Fruit fly (Drosophila melanogaster): ENCODE measurements around the gene CG3061.

The CG3061 gene

DNA sequence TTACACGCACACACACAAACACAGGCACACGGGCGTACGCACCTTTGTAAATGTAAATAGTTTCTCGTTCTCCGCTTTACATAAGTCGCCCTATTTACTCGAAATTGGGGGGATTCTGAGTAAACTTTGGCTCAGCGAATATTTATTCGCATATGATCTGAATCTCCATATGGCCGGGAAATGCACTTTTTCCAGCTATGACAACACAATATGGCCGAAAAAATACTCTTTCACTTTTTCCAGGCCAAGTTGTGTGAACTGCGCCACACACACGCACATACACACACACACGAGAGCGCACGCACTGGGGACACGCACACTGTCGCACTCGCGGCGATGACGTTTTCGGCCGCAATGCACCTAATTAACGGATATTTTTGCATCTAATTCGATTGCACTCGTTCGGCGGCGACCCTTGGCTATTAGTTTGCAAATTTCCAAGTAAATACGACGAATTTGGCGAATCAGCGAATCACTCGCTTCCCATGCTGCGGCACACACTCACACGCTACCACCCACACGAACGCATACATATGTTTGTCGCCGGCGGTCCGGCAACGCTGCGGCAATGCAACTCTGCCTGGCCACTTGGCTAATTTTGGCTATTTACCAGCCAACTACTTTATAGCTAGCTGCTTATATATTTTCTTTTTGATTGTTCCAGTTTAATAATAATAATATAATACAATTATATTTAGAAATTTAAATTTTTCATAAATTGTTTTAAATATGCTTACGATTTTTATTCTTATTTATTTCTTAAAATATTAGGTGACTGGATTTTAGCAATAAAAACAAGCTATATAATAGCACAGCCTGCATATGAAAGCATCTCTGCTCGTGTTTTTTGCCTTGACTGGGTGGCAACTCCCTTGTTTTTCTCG is at the start of gene CG3061, which contains the start of gene rdx (continued):
- TF ChIP-seq CoRest (tag; optimal IDR thresholded peaks at IDR 0.05): peak; percentile 86
- no peak for TF ChIP-seq CG3726 (GFP tag; IDR thresholded peaks at IDR 0.05)
- no peak for TF ChIP-seq CG11085 (GFP tag; IDR thresholded peaks at IDR 0.05)
- peak; percentile 31 for TF ChIP-seq CG30431 (GFP tag; optimal IDR thresholded peaks at IDR 0.05)
- TF ChIP-seq Hmr (GFP tag; optimal IDR thresholded peaks at IDR 0.05): peak; percentile 62
- TF ChIP-seq fd64A (GFP tag; optimal IDR thresholded peaks at IDR 0.05): no peak
- no peak for TF ChIP-seq al (GFP tag; IDR thresholded peaks at IDR 0.05)
- peak; percentile 19; the same call in 1 of the 2 replicates for TF ChIP-seq CG6689 (GFP tag; IDR thresholded peaks at IDR 0.05)
- peak; percentile 74 for TF ChIP-seq phol (tag; optimal IDR thresholded peaks at IDR 0.05)
- TF ChIP-seq CrebB (tag; optimal IDR thresholded peaks at IDR 0.05): no peak
- TF ChIP-seq D (optimal IDR thresholded peaks at IDR 0.05): no peak
- TF ChIP-seq D (GFP tag; optimal IDR thresholded peaks at IDR 0.05): peak; percentile 76
- peak; percentile 88 for TF ChIP-seq CG17361 (GFP tag; IDR thresholded peaks at IDR 0.05)
- no peak for TF ChIP-seq Dll (GFP tag; IDR thresholded peaks at IDR 0.05; ENCODE audit: partially characterized antibody)
- no peak for TF ChIP-seq ash1 (GFP tag; optimal IDR thresholded peaks at IDR 0.05)
- no peak for TF ChIP-seq nau (GFP tag; optimal IDR thresholded peaks at IDR 0.05)
- no peak for TF ChIP-seq ap (GFP tag; IDR thresholded peaks at IDR 0.05)
- TF ChIP-seq dm (GFP tag; optimal IDR thresholded peaks at IDR 0.05): no peak
- no peak for TF ChIP-seq gro (GFP tag; optimal IDR thresholded peaks at IDR 0.05)
- no peak for TF ChIP-seq bowl (GFP tag; IDR thresholded peaks at IDR 0.05)
- TF ChIP-seq chinmo (GFP tag; IDR thresholded peaks at IDR 0.05; ENCODE audit: partially characterized antibody): peak; percentile 81; the same call in 1 of the 4 replicates
- peak; percentile 74 for TF ChIP-seq Ssrp (tag; optimal IDR thresholded peaks at IDR 0.05)
- TF ChIP-seq HmgZ (tag; optimal IDR thresholded peaks at IDR 0.05): no peak
- no peak for TF ChIP-seq Hr78 (GFP tag; optimal IDR thresholded peaks at IDR 0.05)
- TF ChIP-seq CG4707 (GFP tag; optimal IDR thresholded peaks at IDR 0.05): no peak
- TF ChIP-seq CHES-1-like (GFP tag; optimal IDR thresholded peaks at IDR 0.05): no peak
- TF ChIP-seq vnd (GFP tag; IDR thresholded peaks at IDR 0.05; ENCODE audit: partially characterized antibody): no peak
- no peak for TF ChIP-seq CG15011 (GFP tag; optimal IDR thresholded peaks at IDR 0.05)
- no peak for TF ChIP-seq CG11247 (GFP tag; IDR thresholded peaks at IDR 0.05)
- no peak for TF ChIP-seq crol (GFP tag; IDR thresholded peaks at IDR 0.05)
- TF ChIP-seq corto (GFP tag; optimal IDR thresholded peaks at IDR 0.05): peak; percentile 14
- 0 out of 2 replicates have a peak, but pooled peaks have one; percentile 6 for TF ChIP-seq danr (GFP tag; IDR thresholded peaks at IDR 0.05)
- TF ChIP-seq scrt (GFP tag; optimal IDR thresholded peaks at IDR 0.05): peak; percentile 34
- TF ChIP-seq unc-4 (GFP tag; IDR thresholded peaks at IDR 0.05; ENCODE audit: partially characterized antibody): no peak
- TF ChIP-seq CG13123 (GFP tag; optimal IDR thresholded peaks at IDR 0.05): no peak
- TF ChIP-seq sqz (GFP tag; optimal IDR thresholded peaks at IDR 0.05): peak; percentile 86
- TF ChIP-seq ac (GFP tag; optimal IDR thresholded peaks at IDR 0.05): no peak
- TF ChIP-seq Taf1 (GFP tag; IDR thresholded peaks at IDR 0.05): no peak
- no peak for TF ChIP-seq CG8359 (GFP tag; optimal IDR thresholded peaks at IDR 0.05; ENCODE audit: borderline replicate concordance)
- no peak for TF ChIP-seq toy (GFP tag; IDR thresholded peaks at IDR 0.05)
- peak; percentile 62 for TF ChIP-seq Deaf1 (tag; optimal IDR thresholded peaks at IDR 0.05)
- TF ChIP-seq cato (GFP tag; optimal IDR thresholded peaks at IDR 0.05; ENCODE audit: borderline replicate concordance): peak; percentile 38
- TF ChIP-seq CG1233 (GFP tag; optimal IDR thresholded peaks at IDR 0.05): peak; percentile 26
- peak; percentile 44; the same call in 2 of the 3 replicates for TF ChIP-seq Aef1 (GFP tag; IDR thresholded peaks at IDR 0.05)
- TF ChIP-seq kay (GFP tag; optimal IDR thresholded peaks at IDR 0.05): no peak
- TF ChIP-seq CG4730 (GFP tag; IDR thresholded peaks at IDR 0.05): 0 out of 2 replicates have a peak, but pooled peaks have one; percentile 21
- no peak for TF ChIP-seq CG1024 (GFP tag; IDR thresholded peaks at IDR 0.05)
- TF ChIP-seq CG17829 (tag; optimal IDR thresholded peaks at IDR 0.05): peak; percentile 74
- TF ChIP-seq CG10462 (GFP tag; optimal IDR thresholded peaks at IDR 0.05): no peak
